Worm (Caenorhabditis elegans): Measurements from ENCODE around the gene F13B12.7.

F13B12.7 gene

ce11 chrIV:10489409-10489808 lies 45.8 kb downstream of the F13B12.7 start:
- TF ChIP-seq unc-62 (GFP tag; optimal IDR thresholded peaks at IDR 0.05 in 1 of 2) (no peak), unc-62 (tag; optimal IDR thresholded peaks at IDR 0.05) (no peak), ctbp-1 (GFP tag; IDR thresholded peaks at IDR 0.05) (no peak), nhr-6 (tag; optimal IDR thresholded peaks at IDR 0.05) (no peak), snpc-4 (tag; optimal IDR thresholded peaks at IDR 0.05) (no peak), spr-1 (tag; optimal IDR thresholded peaks at IDR 0.05) (no peak), lsy-2 (tag; optimal IDR thresholded peaks at IDR 0.05) (no peak), mdl-1 (tag; optimal IDR thresholded peaks at IDR 0.05) (no peak), zip-2 (tag; optimal IDR thresholded peaks at IDR 0.05) (no peak), hlh-11 (tag; optimal IDR thresholded peaks at IDR 0.05) (no peak)

Data from whole organism, L4 larva.